Fruit fly (Drosophila melanogaster): ENCODE data around the gene Oseg5.

dm6 chr2L:20837885-20838284 is 2.2 kb upstream of the Oseg5 start, which contains the start of gene Spn38F:
- TF ChIP-seq Sin3A (optimal IDR thresholded peaks at IDR 0.05) (no peak), h (optimal IDR thresholded peaks at IDR 0.05) (no peak), psq (optimal IDR thresholded peaks at IDR 0.05) (no peak), Myc (optimal IDR thresholded peaks at IDR 0.05) (no peak), ttk (optimal IDR thresholded peaks at IDR 0.05) (no peak), insv (optimal IDR thresholded peaks at IDR 0.05) (no peak)

Data from Kc167 (cell line).